Worm (Caenorhabditis elegans) whole organism, mixed stage, embryonic: ENCODE data around the gene sre-13.

Experiments used
- bed-3 ChIP-seq: fragments of 200-800 bp; sonication (Bioruptor generic); optimal IDR thresholded peaks from 3 replicates; lab custom pipeline; 2018; ENCODE audit warnings: mild to moderate bottlenecking, missing genetic modification characterization, moderate library complexity, missing compliant biosample characterization
- ceh-43 ChIP-seq: fragments of 200-800 bp; sonication (Bioruptor generic); optimal IDR thresholded peaks from 2 replicates; lab custom pipeline; 2018; ENCODE audit warnings: mild to moderate bottlenecking, missing genetic modification characterization, moderate library complexity, missing compliant biosample characterization
- ceh-83 ChIP-seq: fragments of 200-800 bp; sonication (Bioruptor generic); optimal IDR thresholded peaks from 2 replicates; lab custom pipeline; 2018; ENCODE audit warnings: mild to moderate bottlenecking, missing genetic modification characterization, missing compliant biosample characterization
- ces-1 ChIP-seq: fragments of 150-350 bp; optimal IDR thresholded peaks from 2 replicates; lab custom pipeline; 2014; ENCODE audit warnings: missing biosample characterization, missing genetic modification reagents, missing genetic modification characterization
- elt-3 ChIP-seq: fragments of 150-350 bp; optimal IDR thresholded peaks from 2 replicates; lab custom pipeline; 2014; ENCODE audit warnings: missing biosample characterization, missing genetic modification characterization
- ham-2 ChIP-seq: fragments of 200-800 bp; sonication (Bioruptor generic); optimal IDR thresholded peaks from 2 replicates; lab custom pipeline; 2018; ENCODE audit warnings: mild to moderate bottlenecking, missing genetic modification characterization, missing compliant biosample characterization
- lin-32 ChIP-seq: fragments of 200-800 bp; sonication (Bioruptor generic); optimal IDR thresholded peaks from 2 replicates; lab custom pipeline; 2018; ENCODE audit warnings: mild to moderate bottlenecking, missing genetic modification characterization, missing compliant biosample characterization
- lsy-2 ChIP-seq: fragments of 150-350 bp; optimal IDR thresholded peaks from 2 replicates; lab custom pipeline; 2014; ENCODE audit warnings: missing biosample characterization, missing genetic modification characterization
- mls-2 ChIP-seq: sonication (generic microtip); optimal IDR thresholded peaks from 2 replicates; lab custom pipeline; 2016; ENCODE audit warnings: mild to moderate bottlenecking, missing genetic modification characterization, moderate library complexity, missing compliant biosample characterization
- nhr-237 ChIP-seq: fragments of 150-350 bp; optimal IDR thresholded peaks from 2 replicates; lab custom pipeline; 2014; ENCODE audit warnings: missing biosample characterization, missing genetic modification characterization
- tbx-8 ChIP-seq: fragments of 200-800 bp; sonication (Bioruptor generic); optimal IDR thresholded peaks from 2 replicates; lab custom pipeline; 2018; ENCODE audit warnings: mild to moderate bottlenecking, missing genetic modification characterization, moderate library complexity, missing compliant biosample characterization
- ztf-11 ChIP-seq: fragments of 150-350 bp; optimal IDR thresholded peaks from 2 replicates; lab custom pipeline; 2014; ENCODE audit warnings: missing biosample characterization, missing genetic modification characterization

DNA sequence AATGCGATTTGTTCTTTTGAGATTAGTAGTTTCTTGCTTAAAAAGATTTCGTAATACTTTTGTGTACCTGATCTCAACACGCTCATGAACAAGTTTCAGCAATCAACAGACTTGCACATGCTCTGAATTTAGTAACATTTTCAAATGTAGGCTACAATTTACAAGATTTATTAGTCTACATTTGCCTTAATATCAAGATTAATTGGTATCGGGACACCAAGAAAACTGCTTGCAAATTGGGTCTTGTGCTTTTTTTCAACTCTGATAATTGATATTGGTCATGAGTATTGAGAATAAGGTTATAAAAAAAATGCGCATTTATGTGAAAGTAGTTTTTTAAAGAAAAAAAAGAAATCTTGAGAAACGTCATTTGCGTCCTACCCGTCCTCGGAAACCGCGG lies 44.0 kb downstream of the sre-13 start:
- TF ChIP-seq tbx-8 (GFP tag; lab: Kevin White, UChicago) (no peak), ceh-83 (GFP tag; lab: Kevin White, UChicago) (no peak), lin-32 (GFP tag; lab: Kevin White, UChicago) (no peak), lsy-2 (tag; lab: Kevin White, UChicago) (no peak), ham-2 (GFP tag; lab: Kevin White, UChicago) (no peak), mls-2 (tag; lab: Kevin White, UChicago) (no peak), ces-1 (GFP tag; lab: Kevin White, UChicago) (no peak), ceh-43 (GFP tag; lab: Kevin White, UChicago) (no peak), nhr-237 (tag; lab: Kevin White, UChicago) (no peak), bed-3 (GFP tag; lab: Kevin White, UChicago) (no peak), ztf-11 (tag; lab: Kevin White, UChicago) (no peak), elt-3 (tag; lab: Kevin White, UChicago) (no peak)
